Worm (Caenorhabditis elegans): ENCODE data around the gene sre-33.

ce11 chrII:12467047-12467446 is 13.9 kb downstream of the sre-33 start, which contains the start of gene srg-16:
- no peak for TF ChIP-seq nhr-232 (tag; optimal IDR thresholded peaks at IDR 0.05)
- no peak for TF ChIP-seq nhr-11 (tag; optimal IDR thresholded peaks at IDR 0.05)
- TF ChIP-seq eyg-1 (tag; optimal IDR thresholded peaks at IDR 0.05): no peak
- TF ChIP-seq odd-2 (tag; optimal IDR thresholded peaks at IDR 0.05): no peak
- no peak for TF ChIP-seq ama-1 (optimal IDR thresholded peaks at IDR 0.05)
- TF ChIP-seq elt-2 (tag; optimal IDR thresholded peaks at IDR 0.05): no peak
- TF ChIP-seq F13H6.1 (tag; optimal IDR thresholded peaks at IDR 0.05): no peak
- TF ChIP-seq fkh-10 (GFP tag; optimal IDR thresholded peaks at IDR 0.05): no peak
- TF ChIP-seq gmeb-2 (tag; optimal IDR thresholded peaks at IDR 0.05): no peak
- TF ChIP-seq ceh-18 (tag; optimal IDR thresholded peaks at IDR 0.05): no peak
